Fruit fly (Drosophila melanogaster): ENCODE data around the gene CG2211.

The CG2211 gene

dm6 chr3L:1319097-1319725, 15.9 kb downstream of the CG2211 start (continued):
- TF ChIP-seq CG17361 (GFP tag; IDR thresholded peaks at IDR 0.05) (peak; percentile 79), crp (GFP tag; optimal IDR thresholded peaks at IDR 0.05) (peak in 1 of 2 experiments; percentile 23), ewg (GFP tag; optimal IDR thresholded peaks at IDR 0.05) (peak; percentile 77), CG8089 (GFP tag; optimal IDR thresholded peaks at IDR 0.05) (peak; percentile 61), hth (optimal IDR thresholded peaks at IDR 0.05) (no peak), CG12236 (GFP tag; optimal IDR thresholded peaks at IDR 0.05) (peak; percentile 50), so (GFP tag; IDR thresholded peaks at IDR 0.05) (peak; percentile 87), Atf3 (GFP tag; optimal IDR thresholded peaks at IDR 0.05) (peak; percentile 76), Spps (tag; optimal IDR thresholded peaks at IDR 0.05) (peak; percentile 57), tna (GFP tag; IDR thresholded peaks at IDR 0.05; ENCODE audit: partially characterized antibody) (0 out of 2 replicates have a peak, but pooled peaks have one; percentile 12), CG1024 (GFP tag; IDR thresholded peaks at IDR 0.05) (peak; percentile 78), CG17186 (GFP tag; optimal IDR thresholded peaks at IDR 0.05) (peak; percentile 39), CG10321 (GFP tag; IDR thresholded peaks at IDR 0.05) (no peak), chinmo (GFP tag; IDR thresholded peaks at IDR 0.05; ENCODE audit: partially characterized antibody) (no peak), chif (GFP tag; optimal IDR thresholded peaks at IDR 0.05) (peak; percentile 79 to 83), CG17612 (GFP tag; IDR thresholded peaks at IDR 0.05) (no peak; the same call in 1 of the 2 replicates), croc (GFP tag; conservative IDR thresholded peaks at IDR 0.05) (peak; percentile 79), CG2199 (GFP tag; IDR thresholded peaks at IDR 0.05) (no peak; the same call in 2 of the 3 replicates), zfh2 (GFP tag; optimal IDR thresholded peaks at IDR 0.05) (peak; percentile 1), unpg (GFP tag; optimal IDR thresholded peaks at IDR 0.05) (peak; percentile 81), sens-2 (GFP tag; IDR thresholded peaks at IDR 0.05) (peak; percentile 80), CG7556 (GFP tag; optimal IDR thresholded peaks at IDR 0.05) (peak; percentile 66), HLH3B (GFP tag; IDR thresholded peaks at IDR 0.05) (peak; percentile 85), emc (GFP tag; optimal IDR thresholded peaks at IDR 0.05) (no peak), CG1529 (GFP tag; optimal IDR thresholded peaks at IDR 0.05) (peak; percentile 81), Ada2b (GFP tag; IDR thresholded peaks at IDR 0.05) (peak; percentile 78), ab (GFP tag; optimal IDR thresholded peaks at IDR 0.05) (no peak), Bteb2 (GFP tag; optimal IDR thresholded peaks at IDR 0.05) (peak; percentile 28), CG11247 (GFP tag; IDR thresholded peaks at IDR 0.05) (peak; percentile 66), bab2 (GFP tag; optimal IDR thresholded peaks at IDR 0.05) (peak; percentile 17), H2.0 (GFP tag; IDR thresholded peaks at IDR 0.05) (peak; percentile 76), vfl (GFP tag; optimal IDR thresholded peaks at IDR 0.05) (no peak), CG4707 (GFP tag; optimal IDR thresholded peaks at IDR 0.05) (peak; percentile 76), Lim3 (GFP tag; IDR thresholded peaks at IDR 0.05) (peak; percentile 58; the same call in 1 of the 2 replicates), btn (GFP tag; optimal IDR thresholded peaks at IDR 0.05) (peak; percentile 63), sima (GFP tag; optimal IDR thresholded peaks at IDR 0.05) (no peak), Hr78 (GFP tag; optimal IDR thresholded peaks at IDR 0.05) (no peak), CG32772 (GFP tag; IDR thresholded peaks at IDR 0.05) (peak; percentile 86), CG10979 (tag; optimal IDR thresholded peaks at IDR 0.05) (peak; percentile 86), bbx (GFP tag; IDR thresholded peaks at IDR 0.05; ENCODE audit: partially characterized antibody) (no peak), seq (GFP tag; IDR thresholded peaks at IDR 0.05) (peak; percentile 58; the same call in 1 of the 2 replicates), gt (GFP tag; IDR thresholded peaks at IDR 0.05) (peak; percentile 38; the same call in 1 of the 2 replicates), ftz-f1 (GFP tag; optimal IDR thresholded peaks at IDR 0.05) (no peak), Mes4 (GFP tag; optimal IDR thresholded peaks at IDR 0.05) (peak; percentile 70), Dad (GFP tag; optimal IDR thresholded peaks at IDR 0.05) (peak; percentile 45), Doc2 (GFP tag; IDR thresholded peaks at IDR 0.05) (no peak), Lhr (GFP tag; optimal IDR thresholded peaks at IDR 0.05) (peak; percentile 48), CG2712 (tag; optimal IDR thresholded peaks at IDR 0.05) (peak; percentile 89), CG8944 (GFP tag; optimal IDR thresholded peaks at IDR 0.05) (peak; percentile 73), Dfd (GFP tag; optimal IDR thresholded peaks at IDR 0.05) (no peak)

All from whole organism, embryonic.